Fruit fly (Drosophila melanogaster): ENCODE results near the gene CG45122.

CG45122 gene

DNA sequence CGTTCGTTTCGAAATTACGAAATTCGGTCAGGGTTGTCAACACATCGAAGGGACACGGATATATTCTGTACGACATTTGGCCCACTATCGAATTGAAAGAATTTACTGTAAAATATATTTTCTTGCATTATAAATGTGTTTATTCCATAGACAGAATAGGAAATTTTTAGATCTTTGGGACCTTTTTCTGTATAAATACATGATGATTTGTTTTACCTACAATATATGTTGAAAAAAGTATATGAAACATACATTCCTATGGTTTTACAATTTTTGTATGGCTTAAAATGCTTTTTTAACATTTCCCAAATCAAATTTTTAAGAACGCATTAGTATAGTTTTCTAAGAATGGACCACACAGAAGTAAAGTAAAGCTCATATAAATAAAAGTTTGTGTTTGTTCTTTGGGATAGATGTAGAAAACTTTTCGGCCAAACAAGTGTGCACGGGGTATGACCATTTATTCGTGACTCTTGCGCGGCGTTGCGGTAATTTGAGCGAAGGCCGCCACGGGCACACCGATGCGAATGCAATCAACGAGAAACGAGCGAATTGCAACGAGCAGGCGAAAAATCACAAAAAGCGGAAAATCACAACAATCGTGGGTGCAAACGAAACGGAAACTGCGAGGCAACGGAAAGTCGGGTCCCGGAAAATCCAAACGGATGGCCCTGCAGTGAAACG, 46.3 kb upstream of the CG45122 start, which contains the start of the genes CG17327, CG44194 and CG7518 (continued):
- TF ChIP-seq CG2116 (GFP tag; optimal IDR thresholded peaks at IDR 0.05): peak; percentile 74
- TF ChIP-seq usp (GFP tag; optimal IDR thresholded peaks at IDR 0.05): no peak
- no peak for TF ChIP-seq CG1832 (GFP tag; optimal IDR thresholded peaks at IDR 0.05)
- no peak for TF ChIP-seq dmrt11E (tag; optimal IDR thresholded peaks at IDR 0.05)
- no peak for TF ChIP-seq CG10147 (GFP tag; optimal IDR thresholded peaks at IDR 0.05)
- TF ChIP-seq ken (GFP tag; IDR thresholded peaks at IDR 0.05): no peak
- TF ChIP-seq ind (GFP tag; optimal IDR thresholded peaks at IDR 0.05): no peak
- TF ChIP-seq Atf6 (GFP tag; IDR thresholded peaks at IDR 0.05): no peak
- no peak for TF ChIP-seq tio (GFP tag; optimal IDR thresholded peaks at IDR 0.05)
- TF ChIP-seq CkIIα-i1 (GFP tag; IDR thresholded peaks at IDR 0.05): no peak
- no peak for TF ChIP-seq ato (GFP tag; IDR thresholded peaks at IDR 0.05; ENCODE audit: partially characterized antibody)
- no peak for TF ChIP-seq CG6765 (GFP tag; optimal IDR thresholded peaks at IDR 0.05)
- peak; percentile 35; the same call in 1 of the 3 replicates for TF ChIP-seq CG34422 (GFP tag; IDR thresholded peaks at IDR 0.05)
- no peak for TF ChIP-seq jigr1 (GFP tag; IDR thresholded peaks at IDR 0.05)
- no peak for TF ChIP-seq CG12236 (GFP tag; optimal IDR thresholded peaks at IDR 0.05)
- TF ChIP-seq phol (tag; optimal IDR thresholded peaks at IDR 0.05): peak; percentile 56
- TF ChIP-seq CG30403 (GFP tag; optimal IDR thresholded peaks at IDR 0.05): peak; percentile 47
- TF ChIP-seq CG13123 (GFP tag; optimal IDR thresholded peaks at IDR 0.05): no peak
- TF ChIP-seq ewg (GFP tag; optimal IDR thresholded peaks at IDR 0.05): no peak
- no peak for TF ChIP-seq Elba2 (GFP tag; optimal IDR thresholded peaks at IDR 0.05)
- no peak for TF ChIP-seq CG11247 (GFP tag; IDR thresholded peaks at IDR 0.05)
- TF ChIP-seq Mrtf (GFP tag; IDR thresholded peaks at IDR 0.05): no peak
- no peak for TF ChIP-seq ab (GFP tag; optimal IDR thresholded peaks at IDR 0.05)
- peak; percentile 27 for TF ChIP-seq mam (GFP tag; optimal IDR thresholded peaks at IDR 0.05)
- no peak for TF ChIP-seq CG18599 (GFP tag; optimal IDR thresholded peaks at IDR 0.05)
- TF ChIP-seq lov (optimal IDR thresholded peaks at IDR 0.05): no peak
- no peak for TF ChIP-seq lov (GFP tag; IDR thresholded peaks at IDR 0.05)
- no peak for TF ChIP-seq CG7839 (tag; optimal IDR thresholded peaks at IDR 0.05)
- TF ChIP-seq Sry-β (GFP tag; optimal IDR thresholded peaks at IDR 0.05): no peak
- no peak for TF ChIP-seq gem (tag; optimal IDR thresholded peaks at IDR 0.05)
- no peak for TF ChIP-seq Oli (tag; optimal IDR thresholded peaks at IDR 0.05)
- peak; percentile 24; the same call in 1 of the 2 replicates for TF ChIP-seq CG3847 (GFP tag; IDR thresholded peaks at IDR 0.05)
- no peak for TF ChIP-seq CG3726 (GFP tag; IDR thresholded peaks at IDR 0.05)
- TF ChIP-seq Max (GFP tag; optimal IDR thresholded peaks at IDR 0.05): no peak
- TF ChIP-seq Hr3 (GFP tag; optimal IDR thresholded peaks at IDR 0.05): peak; percentile 53
- no peak for TF ChIP-seq gcm2 (GFP tag; optimal IDR thresholded peaks at IDR 0.05)
- no peak for TF ChIP-seq CG13296 (GFP tag; optimal IDR thresholded peaks at IDR 0.05)
- TF ChIP-seq CG4730 (GFP tag; IDR thresholded peaks at IDR 0.05): no peak
- peak; percentile 10; the same call in 1 of the 3 replicates for TF ChIP-seq CG34224 (GFP tag; IDR thresholded peaks at IDR 0.05; ENCODE audit: partially characterized antibody)
- no peak for TF ChIP-seq Ets65A (GFP tag)
- no peak for TF ChIP-seq Hr78 (GFP tag; optimal IDR thresholded peaks at IDR 0.05)
- peak; percentile 58 for TF ChIP-seq CG4617 (GFP tag; optimal IDR thresholded peaks at IDR 0.05; ENCODE audit: borderline replicate concordance)
- peak in 1 of 2 experiments; percentile 25 for TF ChIP-seq tll (GFP tag; optimal IDR thresholded peaks at IDR 0.05)
- TF ChIP-seq CG4424 (GFP tag; optimal IDR thresholded peaks at IDR 0.05): no peak
- no peak for TF ChIP-seq sc (optimal IDR thresholded peaks at IDR 0.05)
- no peak for TF ChIP-seq sc (GFP tag; optimal IDR thresholded peaks at IDR 0.05)
- TF ChIP-seq Nf-YC (tag; optimal IDR thresholded peaks at IDR 0.05): no peak
- TF ChIP-seq slp2 (GFP tag; optimal IDR thresholded peaks at IDR 0.05): no peak
- no peak for TF ChIP-seq Lim3 (GFP tag; IDR thresholded peaks at IDR 0.05)
- TF ChIP-seq hkb (optimal IDR thresholded peaks at IDR 0.05): no peak
- no peak for TF ChIP-seq hkb (GFP tag; IDR thresholded peaks at IDR 0.05)
